Worm (Caenorhabditis elegans) whole organism, L1 larva: ENCODE results near the gene oac-2.

ENCODE experiments used
- aly-2 ChIP-seq: fragments of 150-350 bp; optimal IDR thresholded peaks from 2 replicates; lab custom pipeline; 2014; ENCODE audit warnings: missing biosample characterization, missing genetic modification characterization
- ama-1 ChIP-seq: fragments of 150-350 bp; optimal IDR thresholded peaks from 2 replicates; lab custom pipeline; 2014
- ceh-82 ChIP-seq, 3 experiments: fragments of 150-350 bp in 1 of 3; sonication (generic microtip) in 2 of 3; optimal IDR thresholded peaks; 2 replicates each; lab custom pipeline; 2014 to 2017; ENCODE audit warnings: missing biosample characterization in 3 of 3, missing genetic modification characterization in 3 of 3
- elt-3 ChIP-seq, 6 experiments: fragments of 150-350 bp in 1 of 6; sonication (generic microtip); optimal IDR thresholded peaks; 2 replicates each; lab custom pipeline; 2017 to 2018; ENCODE audit warnings: missing biosample characterization in 6 of 6, missing genetic modification characterization in 6 of 6, inconsistent platforms in 1 of 6
- lsy-2 ChIP-seq, 2 experiments: fragments of 150-350 bp; optimal IDR thresholded peaks; 2 replicates each; lab custom pipeline; 2014; ENCODE audit warnings: missing biosample characterization in 2 of 2, missing genetic modification characterization in 2 of 2
- mab-9 ChIP-seq: fragments of 200-800 bp; sonication (Bioruptor generic); IDR thresholded peaks from 2 replicates; pipeline ENCODE4 v1.3.6; 2022; ENCODE audit warnings: missing genetic modification reagents, missing genetic modification characterization, missing compliant biosample characterization
- nhr-11 ChIP-seq: fragments of 150-350 bp; optimal IDR thresholded peaks from 2 replicates; lab custom pipeline; 2014; ENCODE audit warnings: missing biosample characterization, missing genetic modification characterization
- nhr-12 ChIP-seq: sonication (generic microtip); optimal IDR thresholded peaks from 2 replicates; lab custom pipeline; 2017; ENCODE audit warnings: missing biosample characterization, missing genetic modification characterization
- nhr-20 ChIP-seq: sonication (generic microtip); optimal IDR thresholded peaks from 2 replicates; lab custom pipeline; 2016; ENCODE audit warnings: mild to moderate bottlenecking, missing genetic modification characterization, missing compliant biosample characterization
- nhr-76 ChIP-seq: sonication (generic microtip); optimal IDR thresholded peaks from 2 replicates; lab custom pipeline; 2017; ENCODE audit warnings: missing biosample characterization, missing genetic modification characterization
- rnt-1 ChIP-seq: sonication (generic microtip); optimal IDR thresholded peaks from 2 replicates; lab custom pipeline; 2016; ENCODE audit warnings: mild to moderate bottlenecking, missing genetic modification characterization, moderate library complexity, missing compliant biosample characterization
- unc-62 ChIP-seq: fragments of 150-350 bp; optimal IDR thresholded peaks from 2 replicates; lab custom pipeline; 2014; ENCODE audit warnings: missing biosample characterization, missing genetic modification reagents, missing genetic modification characterization
- ztf-4 ChIP-seq: fragments of 150-350 bp; optimal IDR thresholded peaks from 2 replicates; lab custom pipeline; 2014; ENCODE audit warnings: missing biosample characterization, missing genetic modification characterization

ce11 chrV:3476228-3476627, 1.3 kb upstream of the oac-2 start:
- TF ChIP-seq lsy-2 (tag; optimal IDR thresholded peaks at IDR 0.05; lab: Kevin White, UChicago) (no peak), ceh-82 (tag; optimal IDR thresholded peaks at IDR 0.05; lab: Kevin White, UChicago) (no peak), mab-9 (GFP tag; lab: Robert Waterston, UW) (no peak), nhr-11 (tag; lab: Kevin White, UChicago) (no peak), nhr-12 (tag; lab: Kevin White, UChicago) (no peak), nhr-20 (no peak), unc-62 (GFP tag; lab: Kevin White, UChicago) (no peak), ztf-4 (tag; lab: Kevin White, UChicago) (no peak), rnt-1 (tag; lab: Kevin White, UChicago) (no peak), aly-2 (tag; lab: Kevin White, UChicago) (no peak), nhr-76 (no peak), elt-3 (tag; optimal IDR thresholded peaks at IDR 0.05; lab: Kevin White, UChicago) (no peak), ama-1 (no peak)
